Worm (Caenorhabditis elegans) whole organism, midembryonic: ENCODE data around the gene C10A4.4.

Experiments
- T22C8.4 ChIP-seq: fragments of 200-800 bp; sonication (Bioruptor generic); IDR thresholded peaks from 2 replicates; pipeline ENCODE4 v1.3.6; 2022; ENCODE audit warnings: missing genetic modification characterization, missing compliant biosample characterization
- cog-1 ChIP-seq: sonication (generic microtip); optimal IDR thresholded peaks from 2 replicates; lab custom pipeline; 2016; ENCODE audit warnings: missing genetic modification characterization, missing compliant biosample characterization
- flt-1 ChIP-seq: fragments of 200-800 bp; sonication (Bioruptor generic); IDR thresholded peaks from 2 replicates; pipeline ENCODE4 v1.3.6; 2022; ENCODE audit warnings: missing genetic modification characterization, missing compliant biosample characterization
- klf-2 ChIP-seq: fragments of 200-800 bp; sonication (Bioruptor generic); conservative IDR thresholded peaks from 2 replicates; pipeline ENCODE4 v1.3.6; 2022; ENCODE audit warnings: missing genetic modification reagents, missing genetic modification characterization, missing compliant biosample characterization
- ref-1 ChIP-seq: fragments of 200-800 bp; sonication (Bioruptor generic); conservative IDR thresholded peaks from 2 replicates; pipeline ENCODE4 v1.3.6; 2022; ENCODE audit warnings: missing genetic modification reagents, missing genetic modification characterization, missing compliant biosample characterization
- tab-1 ChIP-seq: fragments of 200-800 bp; sonication (Bioruptor generic); IDR thresholded peaks from 2 replicates; pipeline ENCODE4 v1.3.6; 2022; ENCODE audit warnings: missing genetic modification characterization, missing compliant biosample characterization
- ztf-29 ChIP-seq: fragments of 200-800 bp; sonication (Bioruptor generic); IDR thresholded peaks from 2 replicates; pipeline ENCODE4 v1.3.6; 2022; ENCODE audit warnings: missing genetic modification reagents, missing genetic modification characterization, missing compliant biosample characterization

DNA sequence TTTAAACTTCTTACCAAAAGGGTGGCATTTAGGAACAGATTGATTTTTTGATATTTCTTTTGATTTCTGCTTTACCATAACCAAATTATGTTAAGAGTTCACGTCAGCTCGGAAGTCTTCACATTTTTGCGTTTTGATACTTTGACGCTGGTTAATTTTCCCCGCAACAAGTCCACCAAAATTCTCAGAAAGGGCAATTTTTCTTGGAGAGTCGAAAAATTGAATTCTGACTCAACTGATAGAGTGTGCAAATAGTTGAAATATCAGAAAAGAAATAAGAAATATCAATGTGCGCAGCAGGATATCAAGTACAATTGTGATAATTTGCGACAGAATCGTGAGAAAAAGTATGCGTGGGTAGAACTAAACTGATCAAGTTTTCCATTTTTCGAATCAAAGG is 31.1 kb upstream of the C10A4.4 start:
- TF ChIP-seq cog-1 = no peak
- TF ChIP-seq klf-2 (GFP tag; lab: Robert Waterston, UW) = no peak
- TF ChIP-seq ref-1 (GFP tag; lab: Robert Waterston, UW) = no peak
- no peak for TF ChIP-seq flt-1 (GFP tag; lab: Robert Waterston, UW)
- TF ChIP-seq T22C8.4 (GFP tag; lab: Robert Waterston, UW) = no peak
- no peak for TF ChIP-seq tab-1
- no peak for TF ChIP-seq ztf-29
